Fruit fly (Drosophila melanogaster) whole organism, embryonic: Measurements from ENCODE around the gene Ublcp1.

Source experiments
- Awh ChIP-seq: fragments of 200-800 bp; sonication (Bioruptor generic); IDR thresholded peaks from 2 replicates; pipeline ENCODE4, ENCODE4 v1.3.6; 2022; ENCODE audit warnings: missing biosample characterization, missing genetic modification characterization
- CG10267 ChIP-seq: fragments of 200-800 bp; sonication (Bioruptor generic); optimal IDR thresholded peaks from 2 replicates; lab custom pipeline; 2018; ENCODE audit warnings: missing biosample characterization, mild to moderate bottlenecking, missing genetic modification characterization, moderate library complexity
- CG10274 ChIP-seq: fragments of 200-800 bp; sonication (Bioruptor generic); optimal IDR thresholded peaks from 3 replicates; lab custom pipeline; 2017; ENCODE audit warnings: missing biosample characterization, mild to moderate bottlenecking, missing genetic modification characterization
- CG11247 ChIP-seq: fragments of 200-800 bp; sonication (Bioruptor generic); IDR thresholded peaks from 2 replicates; pipeline ENCODE4 v1.3.6; 2022; ENCODE audit warnings: missing biosample characterization, missing genetic modification characterization
- CG11696 ChIP-seq: fragments of 200-800 bp; sonication (Bioruptor generic); IDR thresholded peaks from 2 replicates; pipeline ENCODE4 v1.3.6; 2022; ENCODE audit warnings: missing biosample characterization, missing genetic modification characterization
- CG12942 ChIP-seq: fragments of 200-800 bp; sonication (Bioruptor generic); optimal IDR thresholded peaks from 3 replicates; lab custom pipeline; 2016; ENCODE audit warnings: missing biosample characterization, missing genetic modification characterization
- CG13775 ChIP-seq: fragments of 200-800 bp; sonication (Bioruptor generic); optimal IDR thresholded peaks from 3 replicates; lab custom pipeline; 2017; ENCODE audit warnings: missing biosample characterization, mild to moderate bottlenecking, missing genetic modification characterization
- CG14441 ChIP-seq: fragments of 200-800 bp; sonication (Bioruptor generic); IDR thresholded peaks from 2 replicates; pipeline ENCODE4 v1.3.6; 2022; ENCODE audit warnings: missing biosample characterization, missing genetic modification characterization
- CG15073 ChIP-seq: fragments of 200-800 bp; sonication (Bioruptor generic); optimal IDR thresholded peaks from 2 replicates; lab custom pipeline; 2016; ENCODE audit warnings: missing biosample characterization, missing genetic modification characterization
- CG16863 ChIP-seq: fragments of 200-800 bp; sonication (Bioruptor generic); optimal IDR thresholded peaks from 3 replicates; lab custom pipeline; 2016; ENCODE audit warnings: missing biosample characterization, missing genetic modification characterization
- CG17568 ChIP-seq: fragments of 200-800 bp; sonication (Bioruptor generic); optimal IDR thresholded peaks from 2 replicates; lab custom pipeline; 2018; ENCODE audit warnings: missing biosample characterization, mild to moderate bottlenecking, missing genetic modification characterization, moderate library complexity
- CG17912 ChIP-seq: fragments of 200-800 bp; sonication (Bioruptor generic); optimal IDR thresholded peaks from 2 replicates; lab custom pipeline; 2018; ENCODE audit warnings: missing biosample characterization, mild to moderate bottlenecking, missing genetic modification characterization
- CG2678 ChIP-seq: fragments of 200-800 bp; sonication (Bioruptor generic); optimal IDR thresholded peaks from 3 replicates; lab custom pipeline; 2019; ENCODE audit warnings: missing biosample characterization, mild to moderate bottlenecking, missing genetic modification characterization, moderate library complexity
- CG43689 ChIP-seq: fragments of 200-800 bp; sonication (Bioruptor generic); IDR thresholded peaks from 2 replicates; pipeline ENCODE4 v1.3.6; 2022; ENCODE audit warnings: missing biosample characterization, missing genetic modification characterization
- CG4854 ChIP-seq: fragments of 200-800 bp; sonication (Bioruptor generic); optimal IDR thresholded peaks from 2 replicates; lab custom pipeline; 2016; ENCODE audit warnings: missing biosample characterization, missing genetic modification characterization, inconsistent platforms
- CG6683 ChIP-seq: fragments of 200-800 bp; sonication (Bioruptor generic); optimal IDR thresholded peaks from 2 replicates; lab custom pipeline; 2017; ENCODE audit warnings: missing biosample characterization, mild to moderate bottlenecking, missing genetic modification characterization, missing genetic modification reagents
- CG7271 ChIP-seq: fragments of 200-800 bp; sonication (Bioruptor generic); optimal IDR thresholded peaks from 2 replicates; lab custom pipeline; 2018; ENCODE audit warnings: missing biosample characterization, mild to moderate bottlenecking, missing genetic modification characterization, moderate library complexity
- CG7372 ChIP-seq: fragments of 200-800 bp; sonication (Bioruptor generic); IDR thresholded peaks from 2 replicates; pipeline ENCODE4 v1.3.6; 2022; ENCODE audit warnings: missing biosample characterization, missing genetic modification characterization
- CG7786 ChIP-seq: fragments of 200-800 bp; sonication (Bioruptor generic); optimal IDR thresholded peaks from 2 replicates; lab custom pipeline; 2016; ENCODE audit warnings: missing biosample characterization, missing genetic modification characterization
- CG7839 ChIP-seq: fragments of 200-800 bp; sonication (Bioruptor generic); optimal IDR thresholded peaks from 3 replicates; lab custom pipeline; 2018; ENCODE audit warnings: missing biosample characterization, mild to moderate bottlenecking, missing genetic modification characterization, moderate library complexity
- CG8924 ChIP-seq: fragments of 200-800 bp; optimal IDR thresholded peaks from 3 replicates; lab custom pipeline; 2019; ENCODE audit warnings: missing biosample characterization, mild to moderate bottlenecking, missing genetic modification characterization, moderate library complexity
- CG9932 ChIP-seq: fragments of 200-800 bp; sonication (Bioruptor generic); IDR thresholded peaks from 2 replicates; pipeline ENCODE4 v1.3.6; 2022; ENCODE audit warnings: missing biosample characterization, missing genetic modification characterization
- Dek ChIP-seq: fragments of 200-800 bp; sonication (Bioruptor generic); optimal IDR thresholded peaks from 3 replicates; lab custom pipeline; 2019; ENCODE audit warnings: missing biosample characterization, mild to moderate bottlenecking, missing genetic modification characterization, moderate library complexity
- Dfd ChIP-seq, 2 experiments: fragments of >200 bp; optimal IDR thresholded peaks; 2 replicates each; lab custom pipeline; 2017; ENCODE audit warnings: missing biosample characterization in 2 of 2, missing genetic modification characterization in 2 of 2
- E2f2 ChIP-seq: fragments of 200-800 bp; sonication (Bioruptor generic); IDR thresholded peaks from 2 replicates; pipeline ENCODE4 v1.3.6; 2022; ENCODE audit warnings: missing biosample characterization, missing genetic modification characterization
- Ets97D ChIP-seq: fragments of 200-800 bp; sonication (Bioruptor generic); optimal IDR thresholded peaks from 3 replicates; lab custom pipeline; 2016; ENCODE audit warnings: missing biosample characterization, missing genetic modification characterization
- HLH54F ChIP-seq: fragments of 200-800 bp; sonication (Bioruptor generic); optimal IDR thresholded peaks from 3 replicates; lab custom pipeline; 2016; ENCODE audit warnings: missing biosample characterization, missing genetic modification characterization
- Max ChIP-seq: fragments of 200-800 bp; sonication (Bioruptor generic); optimal IDR thresholded peaks from 2 replicates; lab custom pipeline; 2016; ENCODE audit warnings: missing biosample characterization, mild to moderate bottlenecking, missing genetic modification characterization
- Myb ChIP-seq: fragments of 200-800 bp; sonication (Bioruptor generic); optimal IDR thresholded peaks from 2 replicates; lab custom pipeline; 2016; ENCODE audit warnings: missing biosample characterization, missing genetic modification characterization
- Oli ChIP-seq: fragments of 200-800 bp; sonication (Bioruptor generic); optimal IDR thresholded peaks from 2 replicates; lab custom pipeline; 2018; ENCODE audit warnings: missing biosample characterization, mild to moderate bottlenecking, missing genetic modification characterization, moderate library complexity
- Ssrp ChIP-seq: fragments of 200-800 bp; sonication (Bioruptor generic); optimal IDR thresholded peaks from 2 replicates; lab custom pipeline; 2018; ENCODE audit warnings: missing biosample characterization, mild to moderate bottlenecking, missing genetic modification characterization, moderate library complexity
- Stat92E ChIP-seq, 3 experiments: fragments of >200 bp in 2 of 3; fragments of 200-800 bp in 1 of 3; sonication (Bioruptor generic) in 1 of 3; optimal IDR thresholded peaks; 2 replicates each; lab custom pipeline; 2017 to 2019; ENCODE audit warnings: missing biosample characterization in 3 of 3, missing genetic modification characterization in 3 of 3, mild to moderate bottlenecking in 1 of 3, moderate library complexity in 1 of 3
- ap ChIP-seq: fragments of 200-800 bp; sonication (Bioruptor generic); IDR thresholded peaks from 2 replicates; pipeline ENCODE4 v1.3.6; 2022; ENCODE audit warnings: missing biosample characterization, missing genetic modification characterization
- ase ChIP-seq: fragments of 200-800 bp; sonication (Bioruptor generic); IDR thresholded peaks from 3 replicates; pipeline ENCODE4 v1.3.6; 2022; ENCODE audit warnings: missing biosample characterization, missing genetic modification characterization
- ash1 ChIP-seq: fragments of 200-800 bp; sonication (Bioruptor generic); optimal IDR thresholded peaks from 2 replicates; lab custom pipeline; 2018; ENCODE audit warnings: missing biosample characterization, mild to moderate bottlenecking, missing genetic modification characterization
- bsh ChIP-seq, 2 experiments: fragments of 200-800 bp; sonication (Bioruptor generic); optimal IDR thresholded peaks; 2 replicates each; lab custom pipeline; 2017 to 2018; ENCODE audit warnings: mild to moderate bottlenecking in 2 of 2, missing biosample characterization in 2 of 2, missing genetic modification characterization in 2 of 2, moderate library complexity in 1 of 2
- dmrt99B ChIP-seq: fragments of 200-800 bp; sonication (Bioruptor generic); optimal IDR thresholded peaks from 2 replicates; lab custom pipeline; 2018; ENCODE audit warnings: missing biosample characterization, mild to moderate bottlenecking, missing genetic modification characterization, moderate library complexity
- exex ChIP-seq: fragments of 200-800 bp; sonication (Bioruptor generic); optimal IDR thresholded peaks from 4 replicates; lab custom pipeline; 2018; ENCODE audit warnings: missing biosample characterization, mild to moderate bottlenecking, missing genetic modification characterization, moderate library complexity
- fd3F ChIP-seq: fragments of 200-800 bp; sonication (Bioruptor generic); optimal IDR thresholded peaks from 2 replicates; lab custom pipeline; 2018; ENCODE audit warnings: missing biosample characterization, mild to moderate bottlenecking, missing genetic modification characterization, moderate library complexity
- h ChIP-seq: fragments of >200 bp; optimal IDR thresholded peaks from 2 replicates; lab custom pipeline; 2017
- hb ChIP-seq: fragments of 200-800 bp; sonication (Bioruptor generic); IDR thresholded peaks from 3 replicates; pipeline ENCODE4 v1.3.6; 2022; ENCODE audit warnings: missing biosample characterization, missing genetic modification characterization; ENCODE audit not compliant: partially characterized antibody
- lov ChIP-seq, 2 experiments: fragments of 200-800 bp in 1 of 2; fragments of >200 bp in 1 of 2; sonication (Bioruptor generic) in 1 of 2; IDR thresholded peaks in 1 of 2; optimal IDR thresholded peaks in 1 of 2; 2 replicates in 1 of 2; 3 replicates in 1 of 2; pipeline versions ENCODE4 v1.3.6 to Lab custom; 2017 to 2022; ENCODE audit warnings: missing biosample characterization in 1 of 2, missing genetic modification characterization in 1 of 2
- nerfin-1 ChIP-seq: fragments of 200-800 bp; sonication (Bioruptor generic); optimal IDR thresholded peaks from 3 replicates; lab custom pipeline; 2019; ENCODE audit warnings: missing biosample characterization, mild to moderate bottlenecking, missing genetic modification characterization, moderate library complexity
- salm ChIP-seq: fragments of 200-800 bp; sonication (Bioruptor generic); optimal IDR thresholded peaks from 2 replicates; lab custom pipeline; 2018; ENCODE audit warnings: missing biosample characterization, mild to moderate bottlenecking, missing genetic modification characterization
- so ChIP-seq: fragments of 200-800 bp; sonication (Bioruptor generic); IDR thresholded peaks from 3 replicates; pipeline ENCODE4 v1.3.6; 2022; ENCODE audit warnings: missing biosample characterization, missing genetic modification characterization
- sob ChIP-seq: fragments of 200-800 bp; sonication (Bioruptor generic); IDR thresholded peaks from 2 replicates; pipeline ENCODE4 v1.3.6; 2022; ENCODE audit warnings: missing biosample characterization, missing genetic modification characterization
- tgo ChIP-seq: fragments of 200-800 bp; sonication (Bioruptor generic); IDR thresholded peaks from 3 replicates; pipeline ENCODE4 v1.3.6; 2022; ENCODE audit warnings: missing biosample characterization, missing genetic modification characterization
- tio ChIP-seq: fragments of 200-800 bp; sonication (Bioruptor generic); optimal IDR thresholded peaks from 2 replicates; lab custom pipeline; 2017; ENCODE audit warnings: missing biosample characterization, missing genetic modification characterization, inconsistent platforms
- usp ChIP-seq: fragments of >200 bp; optimal IDR thresholded peaks from 2 replicates; lab custom pipeline; 2017; ENCODE audit warnings: missing biosample characterization, missing genetic modification characterization
- zen ChIP-seq: fragments of 200-800 bp; sonication (Bioruptor generic); optimal IDR thresholded peaks from 3 replicates; lab custom pipeline; 2018; ENCODE audit warnings: missing biosample characterization, mild to moderate bottlenecking, missing genetic modification characterization, moderate library complexity

The Ublcp1 gene

DNA sequence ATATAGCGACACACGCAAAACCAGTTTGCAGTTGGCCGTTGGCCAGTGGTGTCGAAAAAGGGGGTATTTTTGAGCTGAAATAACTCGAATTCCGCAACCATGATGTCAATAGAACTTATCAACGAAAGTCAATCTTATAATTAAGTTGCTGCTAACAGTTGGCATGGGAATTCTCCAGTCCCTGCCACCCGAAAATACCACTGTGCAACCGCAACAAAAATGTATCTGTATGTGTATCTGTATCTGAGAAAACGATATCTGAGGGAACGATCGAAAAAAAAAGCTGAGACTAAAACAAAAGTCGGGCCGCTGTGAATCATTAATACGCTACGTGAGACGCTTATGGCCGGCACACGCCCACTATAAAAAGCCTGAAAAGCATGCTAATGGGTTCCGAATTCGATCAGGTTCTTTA, 14.8 kb upstream of the Ublcp1 start (continued):
- peak; percentile 57 for TF ChIP-seq CG11247 (GFP tag; lab: Robert Waterston, UW)
- no peak for TF ChIP-seq salm (tag; lab: Kevin White, UChicago)
- TF ChIP-seq h (lab: Kevin White, UChicago): no peak
- TF ChIP-seq Ets97D (GFP tag; lab: Kevin White, UChicago): no peak
- peak; percentile 88 for TF ChIP-seq CG9932 (GFP tag; lab: Robert Waterston, UW)
- TF ChIP-seq tio: no peak
- no peak for TF ChIP-seq ash1 (GFP tag; lab: Kevin White, UChicago)
- no peak for TF ChIP-seq zen (tag; lab: Kevin White, UChicago)
- no peak for TF ChIP-seq CG16863 (GFP tag; lab: Kevin White, UChicago)
- TF ChIP-seq CG8924 (tag; lab: Kevin White, UChicago): no peak
- peak; percentile 57; the same call in 2 of the 3 replicates for TF ChIP-seq tgo (GFP tag; lab: Robert Waterston, UW)
- TF ChIP-seq E2f2 (GFP tag; lab: Robert Waterston, UW): peak; percentile 29; the same call in 1 of the 2 replicates
- TF ChIP-seq so (GFP tag; lab: Robert Waterston, UW): 0 out of 3 replicates have a peak, but pooled peaks have one; percentile 50
- peak; percentile 51 for TF ChIP-seq Oli (tag; lab: Kevin White, UChicago)
- TF ChIP-seq Ssrp: peak; percentile 5
- no peak for TF ChIP-seq CG4854
- peak; percentile 50 for TF ChIP-seq Myb (GFP tag; lab: Kevin White, UChicago)
- TF ChIP-seq CG11696 (GFP tag; lab: Robert Waterston, UW): no peak
- no peak for TF ChIP-seq CG10267 (tag; lab: Kevin White, UChicago)
- peak; percentile 59 for TF ChIP-seq CG7786 (GFP tag; lab: Kevin White, UChicago)
- peak; percentile 32 for TF ChIP-seq dmrt99B (tag; lab: Kevin White, UChicago)
- TF ChIP-seq CG14441: peak; percentile 77
- TF ChIP-seq Awh (GFP tag; lab: Robert Waterston, UW): peak; percentile 56; the same call in 1 of the 2 replicates
- no peak for TF ChIP-seq CG7271 (tag; lab: Kevin White, UChicago)
- peak in 1 of 2 experiments; percentile 41 for TF ChIP-seq bsh (GFP tag; optimal IDR thresholded peaks at IDR 0.05; lab: Kevin White, UChicago)
- peak; percentile 18 for TF ChIP-seq CG17568 (GFP tag; lab: Kevin White, UChicago)
- TF ChIP-seq exex (tag; lab: Kevin White, UChicago): no peak
- TF ChIP-seq CG15073: no peak
- TF ChIP-seq CG17912 (GFP tag; lab: Kevin White, UChicago): no peak
- no peak for TF ChIP-seq Max (GFP tag; lab: Kevin White, UChicago)
- TF ChIP-seq lov (optimal IDR thresholded peaks at IDR 0.05; lab: Kevin White, UChicago): no peak
- TF ChIP-seq lov (GFP tag; IDR thresholded peaks at IDR 0.05; lab: Robert Waterston, UW): no peak
- TF ChIP-seq CG7839 (tag; lab: Kevin White, UChicago): peak; percentile 45
- no peak for TF ChIP-seq Dfd (GFP tag; optimal IDR thresholded peaks at IDR 0.05; lab: Kevin White, UChicago)
- TF ChIP-seq hb (GFP tag; lab: Robert Waterston, UW): no peak
- TF ChIP-seq HLH54F (GFP tag; lab: Kevin White, UChicago): peak; percentile 67
- peak; percentile 21 for TF ChIP-seq CG13775 (GFP tag; lab: Kevin White, UChicago)
- peak; percentile 50 for TF ChIP-seq CG2678
- TF ChIP-seq CG10274 (GFP tag; lab: Kevin White, UChicago): peak; percentile 67
- TF ChIP-seq ase (GFP tag; lab: Robert Waterston, UW): peak; percentile 45; the same call in 1 of the 3 replicates
- TF ChIP-seq CG7372 (GFP tag; lab: Robert Waterston, UW): peak; percentile 26; the same call in 1 of the 2 replicates
- TF ChIP-seq usp (GFP tag; lab: Kevin White, UChicago): no peak
- TF ChIP-seq nerfin-1 (tag; lab: Kevin White, UChicago): no peak
- TF ChIP-seq Dek (tag; lab: Kevin White, UChicago): peak; percentile 20
- no peak for TF ChIP-seq Stat92E (GFP tag; optimal IDR thresholded peaks at IDR 0.05; lab: Kevin White, UChicago)
- no peak for TF ChIP-seq CG43689 (GFP tag; lab: Robert Waterston, UW)
- no peak for TF ChIP-seq CG6683 (GFP tag; lab: Kevin White, UChicago)
- TF ChIP-seq fd3F (GFP tag; lab: Kevin White, UChicago): peak; percentile 41
- TF ChIP-seq ap: peak; percentile 48; the same call in 1 of the 2 replicates
- TF ChIP-seq CG12942 (GFP tag; lab: Kevin White, UChicago): no peak
- peak; percentile 67; the same call in 1 of the 2 replicates for TF ChIP-seq sob (GFP tag; lab: Robert Waterston, UW)
